Worm (Caenorhabditis elegans): Measurements from ENCODE around the gene vamp-7.

DNA sequence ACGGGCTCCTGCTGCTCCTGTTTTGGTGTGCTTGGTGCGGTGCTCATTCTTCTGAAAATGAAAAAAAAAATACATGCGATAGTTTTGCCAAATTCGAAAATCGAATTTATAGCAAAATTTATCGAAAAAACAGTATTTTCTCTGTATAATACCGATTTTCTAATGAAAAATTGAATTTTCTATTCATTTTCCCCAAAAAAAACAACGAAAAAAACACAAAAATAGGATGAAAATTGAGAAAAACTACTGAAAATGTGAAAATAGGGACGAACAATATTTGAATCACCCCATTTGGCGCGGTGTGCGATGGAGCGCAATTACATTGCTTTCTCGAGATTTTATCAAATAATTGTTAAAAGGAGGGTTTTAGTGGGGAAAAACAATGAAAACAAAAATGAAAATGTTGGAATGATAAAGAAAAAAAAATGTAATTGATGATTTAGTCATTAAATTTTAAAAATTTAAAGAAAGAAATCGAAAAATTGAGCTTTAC is 5.2 kb downstream of the vamp-7 start, which contains the start of gene Y69A2AR.28:
- no peak for TF ChIP-seq ZK546.5 (tag; optimal IDR thresholded peaks at IDR 0.05)
- no peak for TF ChIP-seq blmp-1 (tag; optimal IDR thresholded peaks at IDR 0.05; ENCODE audit: insufficient read depth)
- TF ChIP-seq alr-1 (tag; optimal IDR thresholded peaks at IDR 0.05), result no peak
- no peak for TF ChIP-seq unc-62 (GFP tag; optimal IDR thresholded peaks at IDR 0.05)
- no peak for TF ChIP-seq nhr-23 (tag; optimal IDR thresholded peaks at IDR 0.05)
- TF ChIP-seq ztf-1 (GFP tag; conservative IDR thresholded peaks at IDR 0.05), result no peak
- no peak for TF ChIP-seq zag-1 (tag; optimal IDR thresholded peaks at IDR 0.05)
- no peak for TF ChIP-seq mdl-1 (tag; optimal IDR thresholded peaks at IDR 0.05)
- TF ChIP-seq nhr-77 (tag; optimal IDR thresholded peaks at IDR 0.05), result no peak
- no peak for TF ChIP-seq ceh-82 (tag; optimal IDR thresholded peaks at IDR 0.05)
- no peak for TF ChIP-seq nhr-25 (tag; optimal IDR thresholded peaks at IDR 0.05)
- TF ChIP-seq egl-27 (tag; optimal IDR thresholded peaks at IDR 0.05), result no peak
